Fruit fly (Drosophila melanogaster) whole organism, embryonic: ENCODE measurements around the gene nuf.
A peak's percentile ranks its signal among the peaks of the same experiment; 100 is the strongest.

Source experiments
- Atf6 ChIP-seq: fragments of 200-800 bp; sonication (Bioruptor generic); IDR thresholded peaks from 2 replicates; pipeline ENCODE4 v1.3.6; 2022; ENCODE audit warnings: missing biosample characterization, missing genetic modification characterization
- Blimp-1 ChIP-seq: fragments of 200-800 bp; sonication (Bioruptor generic); optimal IDR thresholded peaks from 3 replicates; lab custom pipeline; 2018; ENCODE audit warnings: missing biosample characterization, missing genetic modification characterization, mild to moderate bottlenecking, moderate library complexity, missing genetic modification reagents
- CG10321 ChIP-seq: fragments of 200-800 bp; sonication (Bioruptor generic); IDR thresholded peaks from 2 replicates; pipeline ENCODE4 v1.3.6; 2022; ENCODE audit warnings: missing biosample characterization, missing genetic modification characterization
- CG11560 ChIP-seq: fragments of 200-800 bp; sonication (Bioruptor generic); IDR thresholded peaks from 3 replicates; pipeline ENCODE4 v1.3.6; 2022; ENCODE audit warnings: missing biosample characterization, missing genetic modification characterization
- CG12104 ChIP-seq: fragments of 200-800 bp; sonication (Bioruptor generic); optimal IDR thresholded peaks from 3 replicates; lab custom pipeline; 2016; ENCODE audit warnings: missing biosample characterization, missing genetic modification characterization
- CG12744 ChIP-seq: fragments of 200-800 bp; sonication (Bioruptor generic); optimal IDR thresholded peaks from 2 replicates; lab custom pipeline; 2016; ENCODE audit warnings: missing biosample characterization, missing genetic modification characterization
- CG12942 ChIP-seq: fragments of 200-800 bp; sonication (Bioruptor generic); optimal IDR thresholded peaks from 3 replicates; lab custom pipeline; 2016; ENCODE audit warnings: missing biosample characterization, missing genetic modification characterization
- CG13287 ChIP-seq: fragments of 200-800 bp; sonication (Bioruptor generic); IDR thresholded peaks from 2 replicates; pipeline ENCODE4 v1.3.6; 2022; ENCODE audit warnings: missing biosample characterization, missing genetic modification characterization; ENCODE audit not compliant: partially characterized antibody
- CG13424 ChIP-seq: fragments of 200-800 bp; sonication (Bioruptor generic); optimal IDR thresholded peaks from 2 replicates; lab custom pipeline; 2019; ENCODE audit warnings: missing biosample characterization, mild to moderate bottlenecking, missing genetic modification characterization, moderate library complexity
- CG14050 ChIP-seq: fragments of 200-800 bp; sonication (Bioruptor generic); IDR thresholded peaks from 3 replicates; pipeline ENCODE4 v1.3.6; 2022; ENCODE audit warnings: missing biosample characterization, missing genetic modification characterization
- CG14441 ChIP-seq: fragments of 200-800 bp; sonication (Bioruptor generic); IDR thresholded peaks from 2 replicates; pipeline ENCODE4 v1.3.6; 2022; ENCODE audit warnings: missing biosample characterization, missing genetic modification characterization
- CG15073 ChIP-seq: fragments of 200-800 bp; sonication (Bioruptor generic); optimal IDR thresholded peaks from 2 replicates; lab custom pipeline; 2016; ENCODE audit warnings: missing biosample characterization, missing genetic modification characterization
- CG2678 ChIP-seq: fragments of 200-800 bp; sonication (Bioruptor generic); optimal IDR thresholded peaks from 3 replicates; lab custom pipeline; 2019; ENCODE audit warnings: missing biosample characterization, mild to moderate bottlenecking, missing genetic modification characterization, moderate library complexity
- CG30020 ChIP-seq: fragments of 200-800 bp; optimal IDR thresholded peaks from 2 replicates; lab custom pipeline; 2019; ENCODE audit warnings: missing biosample characterization, mild to moderate bottlenecking, missing genetic modification characterization, moderate library complexity
- CG30431 ChIP-seq: fragments of 200-800 bp; sonication (Bioruptor generic); optimal IDR thresholded peaks from 2 replicates; lab custom pipeline; 2017; ENCODE audit warnings: missing biosample characterization, missing genetic modification characterization
- CG33557 ChIP-seq: fragments of 200-800 bp; sonication (Bioruptor generic); optimal IDR thresholded peaks from 2 replicates; lab custom pipeline; 2019; ENCODE audit warnings: missing biosample characterization, mild to moderate bottlenecking, missing genetic modification characterization, moderate library complexity
- CG3726 ChIP-seq: fragments of 200-800 bp; sonication (Bioruptor generic); IDR thresholded peaks from 3 replicates; pipeline ENCODE4, ENCODE4 v1.3.6; 2022; ENCODE audit warnings: missing biosample characterization, missing genetic modification characterization
- CG3995 ChIP-seq: fragments of 200-800 bp; sonication (Bioruptor generic); optimal IDR thresholded peaks from 3 replicates; lab custom pipeline; 2016; ENCODE audit warnings: missing biosample characterization, missing genetic modification characterization
- CG4404 ChIP-seq: fragments of 200-800 bp; sonication (Bioruptor generic); IDR thresholded peaks from 2 replicates; pipeline ENCODE4 v1.3.6; 2022; ENCODE audit warnings: missing biosample characterization, missing genetic modification characterization
- CG6254 ChIP-seq: fragments of 200-800 bp; sonication (Bioruptor generic); optimal IDR thresholded peaks from 3 replicates; lab custom pipeline; 2017; ENCODE audit warnings: mild to moderate bottlenecking, missing biosample characterization, missing genetic modification reagents, missing genetic modification characterization
- CG6654 ChIP-seq: fragments of 200-800 bp; sonication (Bioruptor generic); optimal IDR thresholded peaks from 2 replicates; lab custom pipeline; 2017; ENCODE audit warnings: missing biosample characterization, mild to moderate bottlenecking, missing genetic modification characterization
- CG7839 ChIP-seq: fragments of 200-800 bp; sonication (Bioruptor generic); optimal IDR thresholded peaks from 3 replicates; lab custom pipeline; 2018; ENCODE audit warnings: missing biosample characterization, mild to moderate bottlenecking, missing genetic modification characterization, moderate library complexity
- CG7928 ChIP-seq: fragments of 200-800 bp; sonication (Bioruptor generic); optimal IDR thresholded peaks from 2 replicates; lab custom pipeline; 2017; ENCODE audit warnings: missing biosample characterization, mild to moderate bottlenecking, missing genetic modification characterization
- CG8281 ChIP-seq: fragments of 200-800 bp; sonication (Bioruptor generic); optimal IDR thresholded peaks from 2 replicates; lab custom pipeline; 2018; ENCODE audit warnings: missing biosample characterization, mild to moderate bottlenecking, missing genetic modification characterization, moderate library complexity
- CG8388 ChIP-seq: fragments of 200-800 bp; sonication (Bioruptor generic); optimal IDR thresholded peaks from 2 replicates; lab custom pipeline; 2019; ENCODE audit warnings: missing biosample characterization, mild to moderate bottlenecking, missing genetic modification characterization, moderate library complexity
- CG8944 ChIP-seq: fragments of 200-800 bp; sonication (Bioruptor generic); optimal IDR thresholded peaks from 3 replicates; lab custom pipeline; 2016; ENCODE audit warnings: missing biosample characterization, missing genetic modification characterization
- CG9215 ChIP-seq: fragments of 200-800 bp; sonication (Bioruptor generic); IDR thresholded peaks from 2 replicates; pipeline ENCODE4 v1.3.6; 2022; ENCODE audit warnings: missing biosample characterization, missing genetic modification characterization
- D ChIP-seq, 2 experiments: fragments of 200-800 bp in 1 of 2; fragments of >200 bp in 1 of 2; sonication (Bioruptor generic) in 1 of 2; optimal IDR thresholded peaks; 2 replicates in 1 of 2; 3 replicates in 1 of 2; lab custom pipeline; 2017; ENCODE audit warnings: mild to moderate bottlenecking in 1 of 2, missing biosample characterization in 1 of 2, missing genetic modification characterization in 1 of 2, missing genetic modification reagents in 1 of 2
- Dip2 ChIP-seq: fragments of 200-800 bp; sonication (Bioruptor generic); IDR thresholded peaks from 2 replicates; pipeline ENCODE4 v1.3.6; 2022; ENCODE audit warnings: missing biosample characterization, missing genetic modification characterization
- Gsc ChIP-seq: fragments of 200-800 bp; sonication (Bioruptor generic); IDR thresholded peaks from 2 replicates; pipeline ENCODE4 v1.3.6; 2022; ENCODE audit warnings: missing biosample characterization, missing genetic modification characterization
- HmgZ ChIP-seq: fragments of 200-800 bp; sonication (Bioruptor generic); optimal IDR thresholded peaks from 2 replicates; lab custom pipeline; 2018; ENCODE audit warnings: missing biosample characterization, mild to moderate bottlenecking, missing genetic modification characterization
- Kr ChIP-seq: fragments of 200-800 bp; sonication (Bioruptor generic); optimal IDR thresholded peaks from 2 replicates; lab custom pipeline; 2017; ENCODE audit warnings: missing biosample characterization, mild to moderate bottlenecking, missing genetic modification characterization
- Mes4 ChIP-seq: fragments of 200-800 bp; sonication (Bioruptor generic); optimal IDR thresholded peaks from 2 replicates; lab custom pipeline; 2016; ENCODE audit warnings: missing biosample characterization, missing genetic modification characterization
- Ssrp ChIP-seq: fragments of 200-800 bp; sonication (Bioruptor generic); optimal IDR thresholded peaks from 2 replicates; lab custom pipeline; 2018; ENCODE audit warnings: missing biosample characterization, mild to moderate bottlenecking, missing genetic modification characterization, moderate library complexity
- ab ChIP-seq: fragments of 200-800 bp; sonication (Bioruptor generic); optimal IDR thresholded peaks from 2 replicates; lab custom pipeline; 2016; ENCODE audit warnings: missing biosample characterization, missing genetic modification characterization
- aop ChIP-seq: fragments of 200-800 bp; sonication (Bioruptor generic); IDR thresholded peaks from 2 replicates; pipeline ENCODE4 v1.3.6; 2022; ENCODE audit warnings: missing biosample characterization, missing genetic modification characterization
- cg ChIP-seq: fragments of 200-800 bp; sonication (Bioruptor generic); optimal IDR thresholded peaks from 3 replicates; lab custom pipeline; 2019; ENCODE audit warnings: missing biosample characterization, mild to moderate bottlenecking, missing genetic modification characterization, moderate library complexity
- dan ChIP-seq: fragments of 200-800 bp; sonication (Bioruptor generic); IDR thresholded peaks from 2 replicates; pipeline ENCODE4 v1.3.6; 2022; ENCODE audit warnings: missing biosample characterization, missing genetic modification characterization
- dm ChIP-seq: fragments of 200-800 bp; sonication (Bioruptor generic); optimal IDR thresholded peaks from 3 replicates; lab custom pipeline; 2016; ENCODE audit warnings: missing biosample characterization, missing genetic modification characterization
- ftz-f1 ChIP-seq: fragments of 200-800 bp; sonication (Bioruptor generic); optimal IDR thresholded peaks from 2 replicates; lab custom pipeline; 2016; ENCODE audit warnings: missing biosample characterization, missing genetic modification characterization
- hb ChIP-seq: fragments of 200-800 bp; sonication (Bioruptor generic); IDR thresholded peaks from 3 replicates; pipeline ENCODE4 v1.3.6; 2022; ENCODE audit warnings: missing biosample characterization, missing genetic modification characterization; ENCODE audit not compliant: partially characterized antibody
- hkb ChIP-seq, 2 experiments: fragments of 200-800 bp in 1 of 2; fragments of >200 bp in 1 of 2; sonication (Bioruptor generic) in 1 of 2; IDR thresholded peaks in 1 of 2; optimal IDR thresholded peaks in 1 of 2; 2 replicates each; pipeline versions ENCODE4 v1.3.6 to Lab custom; 2017 to 2022; ENCODE audit warnings: missing biosample characterization in 1 of 2, missing genetic modification characterization in 1 of 2
- luna ChIP-seq: fragments of 200-800 bp; sonication (Bioruptor generic); optimal IDR thresholded peaks from 2 replicates; lab custom pipeline; 2016; ENCODE audit warnings: missing biosample characterization, missing genetic modification characterization
- maf-S ChIP-seq: fragments of 200-800 bp; sonication (Bioruptor generic); optimal IDR thresholded peaks from 2 replicates; lab custom pipeline; 2016; ENCODE audit warnings: missing biosample characterization, missing genetic modification characterization
- pfk ChIP-seq: fragments of 200-800 bp; sonication (Bioruptor generic); optimal IDR thresholded peaks from 2 replicates; lab custom pipeline; 2018; ENCODE audit warnings: missing biosample characterization, mild to moderate bottlenecking, missing genetic modification characterization, moderate library complexity
- prd ChIP-seq, 3 experiments: fragments of >200 bp in 2 of 3; fragments of 200-800 bp in 1 of 3; sonication (Bioruptor generic) in 1 of 3; optimal IDR thresholded peaks in 2 of 3; IDR thresholded peaks in 1 of 3; 2 replicates in 2 of 3; 3 replicates in 1 of 3; pipeline versions ENCODE4 v1.3.6 to Lab custom; 2017 to 2022; ENCODE audit warnings: missing biosample characterization in 1 of 3, missing genetic modification characterization in 1 of 3
- scrt ChIP-seq: fragments of 200-800 bp; sonication (Bioruptor generic); optimal IDR thresholded peaks from 2 replicates; lab custom pipeline; 2018; ENCODE audit warnings: missing biosample characterization, mild to moderate bottlenecking, missing genetic modification characterization, moderate library complexity
- sisA ChIP-seq: fragments of 200-800 bp; sonication (Bioruptor generic); IDR thresholded peaks from 2 replicates; pipeline ENCODE4 v1.3.6; 2022; ENCODE audit warnings: missing biosample characterization, missing genetic modification characterization
- zf30C ChIP-seq: fragments of 200-800 bp; sonication (Bioruptor generic); optimal IDR thresholded peaks from 3 replicates; lab custom pipeline; 2018; ENCODE audit warnings: missing biosample characterization, mild to moderate bottlenecking, missing genetic modification characterization

The nuf gene

dm6 chr3L:14217677-14218254, 27.1 kb downstream of the nuf start, which contains the start of gene CG7768 (continued):
- TF ChIP-seq CG3726 (GFP tag; lab: Robert Waterston, UW): no peak
- no peak for TF ChIP-seq CG8944
- peak; percentile 41 for TF ChIP-seq CG12104 (GFP tag; lab: Kevin White, UChicago)
- TF ChIP-seq CG7928 (GFP tag; lab: Kevin White, UChicago): peak; percentile 54
- peak; percentile 61 for TF ChIP-seq scrt (GFP tag; lab: Kevin White, UChicago)
- TF ChIP-seq prd (optimal IDR thresholded peaks at IDR 0.05; lab: Kevin White, UChicago): no peak
- TF ChIP-seq prd (GFP tag; IDR thresholded peaks at IDR 0.05; lab: Robert Waterston, UW): no peak; the same call in 2 of the 3 replicates
- no peak for TF ChIP-seq D (optimal IDR thresholded peaks at IDR 0.05; lab: Kevin White, UChicago)
- TF ChIP-seq D (GFP tag; optimal IDR thresholded peaks at IDR 0.05; lab: Kevin White, UChicago): peak; percentile 12
- no peak for TF ChIP-seq dm (GFP tag; lab: Kevin White, UChicago)
- TF ChIP-seq pfk (GFP tag; lab: Kevin White, UChicago): no peak
- no peak for TF ChIP-seq Gsc (GFP tag; lab: Robert Waterston, UW)
- no peak for TF ChIP-seq CG8388 (GFP tag; lab: Kevin White, UChicago)
- TF ChIP-seq ftz-f1 (GFP tag; lab: Kevin White, UChicago): no peak
- TF ChIP-seq Dip2 (GFP tag; lab: Robert Waterston, UW): no peak
- TF ChIP-seq HmgZ (tag; lab: Kevin White, UChicago): peak; percentile 72
- TF ChIP-seq CG4404 (GFP tag; lab: Robert Waterston, UW): no peak
- TF ChIP-seq CG9215: no peak
- no peak for TF ChIP-seq sisA
- peak; percentile 20 for TF ChIP-seq CG8281
- TF ChIP-seq maf-S (GFP tag; lab: Kevin White, UChicago): peak; percentile 10
- no peak for TF ChIP-seq Atf6 (GFP tag; lab: Robert Waterston, UW)
- peak; percentile 18 for TF ChIP-seq CG12942 (GFP tag; lab: Kevin White, UChicago)
- TF ChIP-seq CG10321 (GFP tag; lab: Robert Waterston, UW): peak; percentile 54; the same call in 1 of the 2 replicates
- no peak for TF ChIP-seq CG14441
- no peak for TF ChIP-seq cg (GFP tag; lab: Kevin White, UChicago)
- peak; percentile 16 for TF ChIP-seq CG3995
- TF ChIP-seq CG6654 (GFP tag; lab: Kevin White, UChicago): no peak
- TF ChIP-seq aop (GFP tag; lab: Robert Waterston, UW): no peak
- no peak for TF ChIP-seq CG30431 (GFP tag; lab: Kevin White, UChicago)
- no peak for TF ChIP-seq CG15073 (GFP tag; lab: Kevin White, UChicago)
- TF ChIP-seq hb (GFP tag; lab: Robert Waterston, UW): no peak
- peak; percentile 47 for TF ChIP-seq CG7839 (tag; lab: Kevin White, UChicago)
- 0 out of 3 replicates have a peak, but pooled peaks have one; percentile 14 for TF ChIP-seq CG14050 (GFP tag; lab: Robert Waterston, UW)
- TF ChIP-seq CG33557 (GFP tag; lab: Kevin White, UChicago): no peak
- no peak for TF ChIP-seq CG11560
- TF ChIP-seq luna (GFP tag; lab: Kevin White, UChicago): peak; percentile 63
- TF ChIP-seq CG13287 (GFP tag; lab: Robert Waterston, UW): no peak
- TF ChIP-seq hkb (optimal IDR thresholded peaks at IDR 0.05; lab: Kevin White, UChicago): no peak
- TF ChIP-seq hkb (GFP tag; IDR thresholded peaks at IDR 0.05; lab: Robert Waterston, UW): peak; percentile 75
- peak; percentile 62 for TF ChIP-seq CG12744 (GFP tag; lab: Kevin White, UChicago)
- TF ChIP-seq CG2678 (tag; lab: Kevin White, UChicago): peak; percentile 79
- peak; percentile 37 for TF ChIP-seq Blimp-1 (GFP tag; lab: Kevin White, UChicago)
- TF ChIP-seq dan (GFP tag; lab: Robert Waterston, UW): no peak
- no peak for TF ChIP-seq CG6254 (GFP tag; lab: Kevin White, UChicago)
- TF ChIP-seq Kr (GFP tag; lab: Kevin White, UChicago): no peak
- no peak for TF ChIP-seq ab (GFP tag; lab: Kevin White, UChicago)
- no peak for TF ChIP-seq Ssrp (tag; lab: Kevin White, UChicago)
- peak; percentile 37 for TF ChIP-seq CG13424 (tag; lab: Kevin White, UChicago)
- no peak for TF ChIP-seq Mes4 (GFP tag; lab: Kevin White, UChicago)
- no peak for TF ChIP-seq zf30C
- no peak for TF ChIP-seq CG30020 (tag; lab: Kevin White, UChicago)
